Worm (Caenorhabditis elegans): ENCODE data around the gene C54F6.18.

- TF ChIP-seq mec-3 (tag; optimal IDR thresholded peaks at IDR 0.05; ENCODE audit: borderline replicate concordance) (no peak), ceh-9 (tag; optimal IDR thresholded peaks at IDR 0.05) (no peak), sdc-2 (tag; optimal IDR thresholded peaks at IDR 0.05) (no peak), ama-1 (optimal IDR thresholded peaks at IDR 0.05) (no peak), nhr-232 (tag; optimal IDR thresholded peaks at IDR 0.05) (no peak), eyg-1 (tag; optimal IDR thresholded peaks at IDR 0.05) (no peak), pha-4 (tag; optimal IDR thresholded peaks at IDR 0.05) (no peak), ceh-34 (tag; optimal IDR thresholded peaks at IDR 0.05) (no peak), syd-9 (tag; optimal IDR thresholded peaks at IDR 0.05) (no peak)
Measured at ce11 chrV:7485000-7485399, 40.8 kb upstream of the C54F6.18 start, which contains the start of gene srbc-8.

Measured in whole organism, late embryonic.